Fruit fly (Drosophila melanogaster) whole organism, prepupa: ENCODE data around the gene CG11983.

Experiments used
- CG10631 ChIP-seq: fragments of 200-800 bp; sonication (Bioruptor generic); optimal IDR thresholded peaks from 2 replicates; lab custom pipeline; 2016; ENCODE audit warnings: missing biosample characterization, missing genetic modification characterization
- CG11762 ChIP-seq: fragments of 200-800 bp; sonication (Bioruptor generic); optimal IDR thresholded peaks from 3 replicates; lab custom pipeline; 2016; ENCODE audit warnings: missing biosample characterization, missing genetic modification characterization; ENCODE audit not compliant: insufficient read depth
- CG1621 ChIP-seq: fragments of 200-800 bp; sonication (Bioruptor generic); optimal IDR thresholded peaks from 3 replicates; lab custom pipeline; 2018; ENCODE audit warnings: missing biosample characterization, mild to moderate bottlenecking, missing genetic modification characterization
- CG3032 ChIP-seq: fragments of 200-800 bp; optimal IDR thresholded peaks from 2 replicates; lab custom pipeline; 2019; ENCODE audit warnings: missing biosample characterization, mild to moderate bottlenecking, missing genetic modification characterization, moderate library complexity
- CG32006 ChIP-seq: fragments of 200-800 bp; sonication (Bioruptor generic); optimal IDR thresholded peaks from 3 replicates; lab custom pipeline; 2017; ENCODE audit warnings: missing biosample characterization, mild to moderate bottlenecking, missing genetic modification characterization
- CG4318 ChIP-seq: fragments of 200-800 bp; sonication (Bioruptor generic); optimal IDR thresholded peaks from 3 replicates; lab custom pipeline; 2017; ENCODE audit warnings: missing biosample characterization, mild to moderate bottlenecking, missing genetic modification characterization
- CG6163 ChIP-seq: fragments of 200-800 bp; sonication (Bioruptor generic); IDR thresholded peaks from 3 replicates; pipeline ENCODE4 v1.3.6; 2022; ENCODE audit warnings: missing biosample characterization, missing genetic modification characterization
- CG6854 ChIP-seq: fragments of 200-800 bp; sonication (Bioruptor generic); optimal IDR thresholded peaks from 2 replicates; lab custom pipeline; 2017; ENCODE audit warnings: missing biosample characterization, mild to moderate bottlenecking, missing genetic modification characterization
- CG8632 ChIP-seq: fragments of 200-800 bp; sonication (Bioruptor generic); optimal IDR thresholded peaks from 3 replicates; lab custom pipeline; 2016; ENCODE audit warnings: missing biosample characterization, missing genetic modification characterization
- Eip75B ChIP-seq: fragments of 200-800 bp; sonication (Bioruptor generic); optimal IDR thresholded peaks from 3 replicates; lab custom pipeline; 2016; ENCODE audit warnings: missing biosample characterization, missing genetic modification characterization
- dac ChIP-seq: fragments of 200-800 bp; sonication (Bioruptor generic); optimal IDR thresholded peaks from 2 replicates; lab custom pipeline; 2017; ENCODE audit warnings: missing biosample characterization, mild to moderate bottlenecking, missing genetic modification characterization
- ss ChIP-seq, 2 experiments: fragments of 200-800 bp; sonication (Bioruptor generic); optimal IDR thresholded peaks; 2 replicates in 1 of 2; 3 replicates in 1 of 2; lab custom pipeline; 2017 to 2018; ENCODE audit warnings: mild to moderate bottlenecking in 2 of 2, missing biosample characterization in 2 of 2, missing genetic modification characterization in 2 of 2, moderate library complexity in 1 of 2
- topi ChIP-seq: fragments of 200-800 bp; sonication (Bioruptor generic); optimal IDR thresholded peaks from 3 replicates; lab custom pipeline; 2016; ENCODE audit warnings: missing biosample characterization, missing genetic modification characterization

DNA sequence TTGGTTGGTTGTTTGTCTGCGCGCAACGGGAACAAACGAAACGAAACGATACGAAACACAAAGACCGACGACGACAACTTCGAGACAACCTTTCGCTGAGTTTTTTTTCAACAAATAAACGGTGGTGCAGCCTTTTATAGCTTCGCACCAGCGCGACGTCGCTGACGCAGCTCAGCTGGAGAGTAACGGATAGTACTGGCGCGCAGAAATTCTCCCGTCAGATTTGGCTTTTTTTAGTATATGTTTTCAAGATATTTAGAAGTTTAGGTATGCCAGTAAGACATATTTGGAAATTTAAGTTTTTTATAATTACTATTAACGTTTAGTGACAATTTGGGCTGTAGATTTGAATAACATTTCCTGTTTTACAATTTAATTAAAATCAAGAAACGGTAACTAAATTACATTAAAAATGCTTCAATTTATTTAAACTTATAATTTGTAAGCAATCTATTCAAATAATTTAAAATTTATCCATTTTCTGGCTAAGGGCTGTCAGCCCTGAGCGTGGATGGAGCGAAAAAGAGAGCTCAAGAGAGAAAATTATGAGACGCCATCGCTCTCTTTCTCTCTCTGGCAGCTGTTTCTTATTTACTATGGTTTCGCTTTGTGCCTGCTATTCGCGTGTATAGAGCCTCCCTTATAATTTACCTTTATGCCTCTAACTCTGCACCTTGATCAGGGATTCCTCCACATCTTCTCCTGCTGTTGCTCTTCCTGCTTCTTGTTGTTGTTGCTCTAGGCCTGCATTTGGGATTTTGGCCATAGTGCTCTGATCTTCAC is 25.7 kb downstream of the CG11983 start:
- TF ChIP-seq CG4318 (GFP tag; lab: Kevin White, UChicago) (peak; percentile 76), CG3032 (peak; percentile 91), ss (GFP tag; optimal IDR thresholded peaks at IDR 0.05; lab: Kevin White, UChicago) (peak; percentile 80 to 87), CG6854 (GFP tag; lab: Kevin White, UChicago) (peak; percentile 65), CG1621 (peak; percentile 52), CG32006 (GFP tag; lab: Kevin White, UChicago) (peak; percentile 91), topi (GFP tag; lab: Kevin White, UChicago) (peak; percentile 88), CG8632 (GFP tag; lab: Kevin White, UChicago) (peak; percentile 86), CG11762 (GFP tag; lab: Kevin White, UChicago) (peak; percentile 70), CG6163 (GFP tag; lab: Robert Waterston, UW) (peak; percentile 70; the same call in 2 of the 3 replicates), CG10631 (GFP tag; lab: Kevin White, UChicago) (peak; percentile 77), dac (GFP tag; lab: Kevin White, UChicago) (peak; percentile 69), Eip75B (peak; percentile 84)
